Worm (Caenorhabditis elegans) whole organism, L4 larva: ENCODE measurements around the gene oac-57.

Experiments
- F26F4.8 ChIP-seq: fragments of 200-800 bp; sonication (Bioruptor generic); conservative IDR thresholded peaks from 2 replicates; pipeline ENCODE4 v1.3.6; 2022; ENCODE audit warnings: missing genetic modification characterization, missing compliant biosample characterization
- R02D3.7 ChIP-seq: fragments of 150-350 bp; sonication (generic microtip); optimal IDR thresholded peaks from 3 replicates; lab custom pipeline; 2014; ENCODE audit warnings: missing biosample characterization, missing genetic modification characterization
- T26A8.4 ChIP-seq: fragments of 200-800 bp; sonication (Bioruptor generic); IDR thresholded peaks from 2 replicates; pipeline ENCODE4 v1.3.6; 2022; ENCODE audit warnings: missing genetic modification characterization, missing compliant biosample characterization
- Y105C5A.15 ChIP-seq: fragments of 200-800 bp; sonication (Bioruptor generic); IDR thresholded peaks from 2 replicates; pipeline ENCODE4 v1.3.6; 2022; ENCODE audit warnings: missing genetic modification characterization, missing compliant biosample characterization
- Y48G9A.11 ChIP-seq: fragments of 200-800 bp; sonication (Bioruptor generic); IDR thresholded peaks from 2 replicates; pipeline ENCODE4 v1.3.6; 2022; ENCODE audit warnings: missing genetic modification reagents, missing genetic modification characterization, missing compliant biosample characterization
- Y5F2A.4 ChIP-seq: fragments of 200-800 bp; sonication (Bioruptor generic); optimal IDR thresholded peaks from 2 replicates; lab custom pipeline; 2018; ENCODE audit warnings: mild to moderate bottlenecking, missing genetic modification characterization, missing compliant biosample characterization
- Y75B8A.6 ChIP-seq: fragments of 200-800 bp; sonication (Bioruptor generic); IDR thresholded peaks from 2 replicates; pipeline ENCODE4 v1.3.6; 2022; ENCODE audit warnings: missing genetic modification reagents, missing genetic modification characterization, missing compliant biosample characterization
- ZK337.2 ChIP-seq: fragments of 200-800 bp; sonication (Bioruptor generic); IDR thresholded peaks from 2 replicates; pipeline ENCODE4 v1.3.6; 2022; ENCODE audit warnings: missing genetic modification reagents, missing genetic modification characterization, missing compliant biosample characterization
- aha-1 ChIP-seq: fragments of 150-350 bp; peaks from one replicate; lab custom pipeline; 2014; ENCODE audit warnings: missing biosample characterization, missing genetic modification characterization
- aly-2 ChIP-seq: sonication (generic microtip); optimal IDR thresholded peaks from 2 replicates; lab custom pipeline; 2018; ENCODE audit warnings: missing biosample characterization, missing genetic modification characterization
- attf-4 ChIP-seq: sonication (generic microtip); optimal IDR thresholded peaks from 3 replicates; lab custom pipeline; 2017; ENCODE audit warnings: missing biosample characterization, missing genetic modification characterization
- ces-1 ChIP-seq: fragments of 150-350 bp; sonication (generic microtip); optimal IDR thresholded peaks from 4 replicates; lab custom pipeline; 2014; ENCODE audit warnings: missing biosample characterization, missing genetic modification reagents, missing genetic modification characterization
- cey-2 ChIP-seq: sonication (generic microtip); optimal IDR thresholded peaks from 3 replicates; lab custom pipeline; 2017; ENCODE audit warnings: missing genetic modification characterization, mild to moderate bottlenecking, missing compliant biosample characterization, antibody characterized with exemption, borderline replicate concordance; ENCODE audit not compliant: insufficient read depth
- daf-12 ChIP-seq: fragments of 150-350 bp; optimal IDR thresholded peaks from 2 replicates; lab custom pipeline; 2014; ENCODE audit warnings: missing biosample characterization, missing genetic modification reagents, missing genetic modification characterization
- daf-16 ChIP-seq, 3 experiments: sonication (generic microtip); optimal IDR thresholded peaks; 2 replicates each; lab custom pipeline; 2016 to 2017; ENCODE audit warnings: missing genetic modification characterization in 3 of 3, missing genetic modification reagents in 3 of 3, mild to moderate bottlenecking in 2 of 3, missing compliant biosample characterization in 2 of 3, missing biosample characterization in 1 of 3, moderate library complexity in 1 of 3
- daf-19 ChIP-seq: fragments of 200-800 bp; sonication (Bioruptor generic); conservative IDR thresholded peaks from 2 replicates; pipeline ENCODE4 v1.3.6; 2022; ENCODE audit warnings: missing genetic modification characterization, missing compliant biosample characterization
- dpl-1 ChIP-seq: fragments of 150-350 bp; optimal IDR thresholded peaks from 2 replicates; lab custom pipeline; 2014; ENCODE audit warnings: missing biosample characterization, missing genetic modification reagents, missing genetic modification characterization
- egl-27 ChIP-seq: sonication (generic microtip); optimal IDR thresholded peaks from 3 replicates; lab custom pipeline; 2017; ENCODE audit warnings: missing biosample characterization, missing genetic modification reagents, missing genetic modification characterization
- fkh-10 ChIP-seq: fragments of 150-350 bp; optimal IDR thresholded peaks from 2 replicates; lab custom pipeline; 2014; ENCODE audit warnings: missing biosample characterization, missing genetic modification reagents, missing genetic modification characterization
- fos-1 ChIP-seq: fragments of 150-350 bp; optimal IDR thresholded peaks from 2 replicates; lab custom pipeline; 2014; ENCODE audit warnings: missing biosample characterization, missing genetic modification characterization
- gei-8 ChIP-seq: fragments of 200-800 bp; sonication (Bioruptor generic); optimal IDR thresholded peaks from 2 replicates; lab custom pipeline; 2018; ENCODE audit warnings: mild to moderate bottlenecking, missing genetic modification characterization, missing compliant biosample characterization
- jun-1 ChIP-seq: fragments of 150-350 bp; optimal IDR thresholded peaks from 2 replicates; lab custom pipeline; 2014; ENCODE audit warnings: missing biosample characterization, missing genetic modification reagents, missing genetic modification characterization
- lin-15B ChIP-seq: fragments of 150-350 bp; sonication (generic microtip); optimal IDR thresholded peaks from 3 replicates; lab custom pipeline; 2014; ENCODE audit warnings: missing biosample characterization, missing genetic modification characterization
- lin-39 ChIP-seq: fragments of 150-350 bp; optimal IDR thresholded peaks from 2 replicates; lab custom pipeline; 2014; ENCODE audit warnings: missing biosample characterization, missing genetic modification reagents, missing genetic modification characterization
- madf-5 ChIP-seq, 2 experiments: fragments of 200-800 bp; sonication (Bioruptor generic); IDR thresholded peaks; 2 replicates each; pipeline ENCODE4 v1.3.6; 2022; ENCODE audit warnings: missing compliant biosample characterization in 2 of 2, missing genetic modification characterization in 2 of 2
- mep-1 ChIP-seq: fragments of 150-350 bp; sonication (generic microtip); optimal IDR thresholded peaks from 3 replicates; lab custom pipeline; 2014; ENCODE audit warnings: missing biosample characterization, missing genetic modification characterization
- mxl-2 ChIP-seq: fragments of 200-800 bp; sonication (Bioruptor generic); conservative IDR thresholded peaks from 2 replicates; pipeline ENCODE4 v1.3.6; 2022; ENCODE audit warnings: missing genetic modification reagents, missing genetic modification characterization, missing compliant biosample characterization
- nhr-10 ChIP-seq: fragments of 150-350 bp; optimal IDR thresholded peaks from 2 replicates; lab custom pipeline; 2014; ENCODE audit warnings: missing biosample characterization, missing genetic modification characterization
- nhr-111 ChIP-seq: fragments of 200-800 bp; sonication (Bioruptor generic); optimal IDR thresholded peaks from 2 replicates; lab custom pipeline; 2018; ENCODE audit warnings: mild to moderate bottlenecking, missing genetic modification characterization, missing compliant biosample characterization
- nhr-237 ChIP-seq: sonication (generic microtip); optimal IDR thresholded peaks from 2 replicates; lab custom pipeline; 2017; ENCODE audit warnings: missing biosample characterization, missing genetic modification characterization
- nhr-42 ChIP-seq: fragments of 200-800 bp; sonication (Bioruptor generic); IDR thresholded peaks from 2 replicates; pipeline ENCODE4 v1.3.6; 2022; ENCODE audit warnings: missing genetic modification characterization, missing compliant biosample characterization
- nhr-48 ChIP-seq: sonication (generic microtip); optimal IDR thresholded peaks from 2 replicates; lab custom pipeline; 2016; ENCODE audit warnings: mild to moderate bottlenecking, missing genetic modification characterization, missing compliant biosample characterization
- nhr-76 ChIP-seq: fragments of 150-350 bp; optimal IDR thresholded peaks from 2 replicates; lab custom pipeline; 2014; ENCODE audit warnings: missing biosample characterization, missing genetic modification characterization
- nhr-77 ChIP-seq: fragments of 150-350 bp; optimal IDR thresholded peaks from 2 replicates; lab custom pipeline; 2014; ENCODE audit warnings: missing biosample characterization, missing genetic modification characterization
- rbr-2 ChIP-seq: sonication (generic microtip); optimal IDR thresholded peaks from 2 replicates; lab custom pipeline; 2016; ENCODE audit warnings: missing genotype, missing genetic modification characterization, missing compliant biosample characterization
- saeg-2 ChIP-seq: fragments of 200-800 bp; sonication (Bioruptor generic); IDR thresholded peaks from 2 replicates; pipeline ENCODE4 v1.3.6; 2022; ENCODE audit warnings: missing genetic modification reagents, missing genetic modification characterization, missing compliant biosample characterization
- snpc-1.2 ChIP-seq: fragments of 200-800 bp; sonication (Bioruptor generic); IDR thresholded peaks from 2 replicates; pipeline ENCODE4 v1.3.6; 2022; ENCODE audit warnings: missing genetic modification reagents, missing genetic modification characterization, missing compliant biosample characterization
- snpc-4 ChIP-seq: fragments of 150-350 bp; optimal IDR thresholded peaks from 2 replicates; lab custom pipeline; 2014; ENCODE audit warnings: missing biosample characterization, missing genetic modification characterization
- unc-62 ChIP-seq, 3 experiments: fragments of 150-350 bp in 1 of 3; sonication (generic microtip); optimal IDR thresholded peaks in 2 of 3; peaks in 1 of 3; 1 replicate in 1 of 3; 2 replicates in 2 of 3; lab custom pipeline; 2014 to 2017; ENCODE audit warnings: missing biosample characterization in 3 of 3, missing genetic modification characterization in 3 of 3, missing genetic modification reagents in 3 of 3, missing genotype in 1 of 3
- zag-1 ChIP-seq: fragments of 150-350 bp; optimal IDR thresholded peaks from 2 replicates; lab custom pipeline; 2014; ENCODE audit warnings: missing biosample characterization, missing genetic modification characterization

Gene oac-57

DNA sequence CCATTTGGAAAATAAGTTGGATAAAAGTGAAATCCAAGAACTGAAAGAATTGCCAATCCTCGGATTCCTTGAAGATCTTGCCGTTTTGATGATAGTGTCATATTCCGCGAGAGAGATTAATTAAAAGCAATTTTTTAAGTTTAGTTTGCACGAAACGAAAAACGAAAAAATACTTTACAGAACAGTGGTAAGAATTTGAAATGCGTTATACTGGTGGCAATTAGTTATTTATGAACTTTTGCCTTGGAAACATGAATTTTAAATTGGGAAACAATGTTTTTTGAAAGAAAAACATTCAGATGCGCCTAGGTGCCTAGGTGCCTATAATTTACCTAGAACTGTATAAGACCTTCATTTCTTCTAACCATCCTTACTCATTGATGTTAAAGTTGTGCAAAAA lies at the start of gene oac-57:
TSS of gene oac-57 (minus strand) at position 101 of the 400 bp plus-strand sequence.
- no peak for TF ChIP-seq Y5F2A.4 (GFP tag; lab: Kevin White, UChicago)
- no peak for TF ChIP-seq nhr-10
- no peak for TF ChIP-seq madf-5 (GFP tag; IDR thresholded peaks at IDR 0.05; lab: Robert Waterston, UW)
- no peak for TF ChIP-seq daf-16 (GFP tag; optimal IDR thresholded peaks at IDR 0.05; lab: Kevin White, UChicago)
- TF ChIP-seq daf-16 (tag; optimal IDR thresholded peaks at IDR 0.05; lab: Kevin White, UChicago), result no peak
- no peak for TF ChIP-seq egl-27 (tag; lab: Kevin White, UChicago)
- TF ChIP-seq nhr-237 (tag; lab: Kevin White, UChicago), result no peak
- TF ChIP-seq Y105C5A.15 (GFP tag; lab: Robert Waterston, UW), result no peak
- no peak for TF ChIP-seq dpl-1
- TF ChIP-seq daf-12, result no peak
- no peak for TF ChIP-seq gei-8 (GFP tag; lab: Kevin White, UChicago)
- TF ChIP-seq rbr-2 (tag; lab: Kevin White, UChicago), result no peak

- TF ChIP-seq snpc-4 (tag; lab: Kevin White, UChicago) (no peak), saeg-2 (GFP tag; lab: Robert Waterston, UW) (no peak), daf-16 (GFP tag; optimal IDR thresholded peaks at IDR 0.05; lab: Kevin White, UChicago) (no peak), daf-16 (tag; optimal IDR thresholded peaks at IDR 0.05; lab: Kevin White, UChicago) (no peak), attf-4 (tag; lab: Kevin White, UChicago) (no peak), mep-1 (tag; lab: Kevin White, UChicago) (no peak), R02D3.7 (tag; lab: Kevin White, UChicago) (no peak), fkh-10 (peak; percentile 62), nhr-76 (tag; lab: Kevin White, UChicago) (no peak), Y75B8A.6 (no peak), unc-62 (GFP tag; optimal IDR thresholded peaks at IDR 0.05 in 1 of 2; lab: Kevin White, UChicago) (peak in 1 of 2 experiments; percentile 56), unc-62 (tag; optimal IDR thresholded peaks at IDR 0.05; lab: Kevin White, UChicago) (no peak), cey-2 (tag; lab: Kevin White, UChicago) (no peak)
Measured at ce11 chrIV:12350235-12350634, 42.6 kb upstream of the oac-57 start.

ce11 chrIV:12349639-12350038 lies 42.0 kb upstream of the oac-57 start, which contains the start of gene best-22:
Gene best-22, plus strand, starts transcription at chrIV:12349939.
- TF ChIP-seq zag-1 (tag; lab: Kevin White, UChicago), result no peak
- TF ChIP-seq daf-16 (GFP tag; optimal IDR thresholded peaks at IDR 0.05; lab: Kevin White, UChicago), result no peak
- no peak for TF ChIP-seq daf-16 (tag; optimal IDR thresholded peaks at IDR 0.05; lab: Kevin White, UChicago)
- no peak for TF ChIP-seq mxl-2 (GFP tag; lab: Robert Waterston, UW)
- no peak for TF ChIP-seq fkh-10
- TF ChIP-seq lin-39 (tag; lab: Kevin White, UChicago), result no peak
- TF ChIP-seq lin-15B (tag; lab: Kevin White, UChicago), result no peak
- TF ChIP-seq jun-1 (tag; lab: Kevin White, UChicago), result no peak
- TF ChIP-seq nhr-77, result no peak
- TF ChIP-seq daf-19, result no peak
- TF ChIP-seq, all 104 proteins: peak for 0

DNA sequence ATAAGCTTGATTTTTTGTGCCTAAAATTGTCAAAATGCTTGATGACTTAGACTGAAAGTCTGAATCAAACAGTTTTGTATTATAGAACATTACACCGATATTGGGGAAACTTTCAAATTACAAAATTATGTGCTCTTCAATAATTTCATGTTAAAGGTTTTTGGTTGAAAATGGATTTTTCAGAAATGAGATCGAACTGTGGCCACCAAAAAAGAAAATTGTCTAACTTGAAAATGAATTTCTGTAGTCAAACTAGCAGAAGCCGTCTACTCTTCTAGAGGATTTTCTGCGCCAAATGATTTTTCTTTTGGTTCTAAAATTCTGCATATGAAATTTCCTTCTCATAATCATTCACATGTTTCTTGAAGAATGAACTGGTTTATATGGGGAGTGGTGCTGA lies 33.3 kb upstream of the oac-57 start:
- peak in 1 of 2 experiments; percentile 91 for TF ChIP-seq unc-62 (GFP tag; optimal IDR thresholded peaks at IDR 0.05 in 1 of 2; lab: Kevin White, UChicago)
- TF ChIP-seq unc-62 (tag; optimal IDR thresholded peaks at IDR 0.05; lab: Kevin White, UChicago), result no peak
- TF ChIP-seq fkh-10, result no peak
- no peak for TF ChIP-seq daf-16 (GFP tag; optimal IDR thresholded peaks at IDR 0.05; lab: Kevin White, UChicago)
- TF ChIP-seq daf-16 (tag; optimal IDR thresholded peaks at IDR 0.05; lab: Kevin White, UChicago), result no peak

DNA sequence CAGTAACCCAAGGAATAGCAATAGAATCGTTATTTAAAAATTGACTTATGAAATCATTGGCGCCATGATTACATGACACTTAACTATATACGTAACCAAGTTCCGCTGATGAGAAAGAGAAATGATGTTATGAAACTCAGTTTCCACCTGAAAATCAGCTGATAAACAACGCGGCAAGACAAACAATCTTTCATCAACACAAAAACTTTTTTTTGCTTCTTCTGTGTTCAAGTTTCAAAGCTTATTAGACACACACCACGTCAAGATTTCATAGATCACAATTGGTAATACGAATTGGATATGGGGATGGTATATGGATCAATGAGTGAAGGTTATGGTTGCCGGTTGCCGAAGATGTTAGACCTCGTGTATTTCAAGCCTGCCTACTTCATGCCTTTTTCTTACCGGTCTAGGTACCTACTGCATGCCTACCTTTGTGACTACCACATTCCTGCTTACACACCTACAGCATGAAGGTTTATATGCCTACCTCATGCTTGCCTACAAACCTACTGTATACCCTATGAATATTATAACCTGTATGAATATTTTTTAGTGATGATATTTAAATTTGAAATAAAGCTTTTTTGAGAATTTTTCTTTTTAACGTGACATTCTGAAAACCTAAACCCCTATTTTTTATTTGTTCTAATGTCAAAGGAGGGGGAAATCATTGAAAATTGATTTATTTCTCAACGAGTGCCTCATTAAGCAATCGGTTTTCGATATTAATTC lies 29.4 kb upstream of the oac-57 start, which contains the start of the genes F19B6.10 and wht-5:
TSS of gene F19B6.10 (plus strand) at position 301 of the 735 bp plus-strand sequence.
TSS of gene wht-5 (plus strand) at position 685 of the 735 bp plus-strand sequence.
- no peak for TF ChIP-seq Y48G9A.11 (GFP tag; lab: Robert Waterston, UW)
- TF ChIP-seq snpc-1.2 (GFP tag; lab: Robert Waterston, UW), result no peak
- no peak for TF ChIP-seq nhr-111 (GFP tag; lab: Kevin White, UChicago)
- no peak for TF ChIP-seq fos-1
- no peak for TF ChIP-seq ces-1 (GFP tag; lab: Kevin White, UChicago)
- TF ChIP-seq T26A8.4, result no peak
- TF ChIP-seq R02D3.7 (tag; lab: Kevin White, UChicago), result no peak
- no peak for TF ChIP-seq nhr-48 (tag; lab: Kevin White, UChicago)
- TF ChIP-seq aly-2 (tag; lab: Kevin White, UChicago), result no peak
- no peak for TF ChIP-seq saeg-2 (GFP tag; lab: Robert Waterston, UW)
- TF ChIP-seq ZK337.2 (GFP tag; lab: Robert Waterston, UW), result no peak
- no peak for TF ChIP-seq nhr-42 (GFP tag; lab: Robert Waterston, UW)
- no peak for TF ChIP-seq F26F4.8
- TF ChIP-seq aha-1 (tag; lab: Kevin White, UChicago), result no peak
- TF ChIP-seq, all 104 proteins: peak for 0
